Fruit fly (Drosophila melanogaster) whole organism, embryonic: ENCODE results near the gene Chmp1.

Source experiments
- Atf-2 ChIP-seq: fragments of 200-800 bp; sonication (Bioruptor generic); optimal IDR thresholded peaks from 2 replicates; lab custom pipeline; 2016; ENCODE audit warnings: missing biosample characterization, missing genetic modification characterization
- Atf3 ChIP-seq: fragments of 200-800 bp; sonication (Bioruptor generic); optimal IDR thresholded peaks from 3 replicates; lab custom pipeline; 2016; ENCODE audit warnings: missing biosample characterization, missing genetic modification characterization
- Awh ChIP-seq: fragments of 200-800 bp; sonication (Bioruptor generic); IDR thresholded peaks from 2 replicates; pipeline ENCODE4, ENCODE4 v1.3.6; 2022; ENCODE audit warnings: missing biosample characterization, missing genetic modification characterization
- C15 ChIP-seq: fragments of 200-800 bp; sonication (Bioruptor generic); IDR thresholded peaks from 3 replicates; pipeline ENCODE4 v1.3.6; 2022; ENCODE audit warnings: missing biosample characterization, missing genetic modification characterization
- CG10147 ChIP-seq: fragments of 200-800 bp; sonication (Bioruptor generic); optimal IDR thresholded peaks from 2 replicates; lab custom pipeline; 2019; ENCODE audit warnings: missing biosample characterization, mild to moderate bottlenecking, missing genetic modification characterization, moderate library complexity
- CG10274 ChIP-seq: fragments of 200-800 bp; sonication (Bioruptor generic); optimal IDR thresholded peaks from 3 replicates; lab custom pipeline; 2017; ENCODE audit warnings: missing biosample characterization, mild to moderate bottlenecking, missing genetic modification characterization
- CG11085 ChIP-seq: fragments of 200-800 bp; sonication (Bioruptor generic); IDR thresholded peaks from 2 replicates; pipeline ENCODE4 v1.3.6; 2022; ENCODE audit warnings: missing biosample characterization, missing genetic modification characterization
- CG11695 ChIP-seq: fragments of 200-800 bp; sonication (Bioruptor generic); IDR thresholded peaks from 3 replicates; pipeline ENCODE4 v1.3.6; 2022; ENCODE audit warnings: missing biosample characterization, missing genetic modification characterization
- CG13296 ChIP-seq: fragments of 200-800 bp; sonication (Bioruptor generic); optimal IDR thresholded peaks from 3 replicates; lab custom pipeline; 2018; ENCODE audit warnings: missing biosample characterization, mild to moderate bottlenecking, missing genetic modification characterization
- CG17186 ChIP-seq: fragments of 200-800 bp; sonication (Bioruptor generic); optimal IDR thresholded peaks from 3 replicates; lab custom pipeline; 2017; ENCODE audit warnings: missing biosample characterization, missing genetic modification reagents, missing genetic modification characterization
- CG2199 ChIP-seq: fragments of 200-800 bp; sonication (Bioruptor generic); IDR thresholded peaks from 3 replicates; pipeline ENCODE4 v1.3.6; 2022; ENCODE audit warnings: missing biosample characterization, missing genetic modification characterization
- CG2889 ChIP-seq: fragments of 200-800 bp; sonication (Bioruptor generic); IDR thresholded peaks from 3 replicates; pipeline ENCODE4 v1.3.6; 2022; ENCODE audit warnings: missing biosample characterization, missing genetic modification characterization
- CG8944 ChIP-seq: fragments of 200-800 bp; sonication (Bioruptor generic); optimal IDR thresholded peaks from 3 replicates; lab custom pipeline; 2016; ENCODE audit warnings: missing biosample characterization, missing genetic modification characterization
- CG9215 ChIP-seq: fragments of 200-800 bp; sonication (Bioruptor generic); IDR thresholded peaks from 2 replicates; pipeline ENCODE4 v1.3.6; 2022; ENCODE audit warnings: missing biosample characterization, missing genetic modification characterization
- CG9727 ChIP-seq: fragments of 200-800 bp; sonication (Bioruptor generic); optimal IDR thresholded peaks from 3 replicates; lab custom pipeline; 2017; ENCODE audit warnings: missing biosample characterization, mild to moderate bottlenecking, missing genetic modification characterization
- CG9932 ChIP-seq: fragments of 200-800 bp; sonication (Bioruptor generic); IDR thresholded peaks from 2 replicates; pipeline ENCODE4 v1.3.6; 2022; ENCODE audit warnings: missing biosample characterization, missing genetic modification characterization
- D19B ChIP-seq: fragments of 200-800 bp; sonication (Bioruptor generic); optimal IDR thresholded peaks from 2 replicates; lab custom pipeline; 2017; ENCODE audit warnings: missing biosample characterization, mild to moderate bottlenecking, missing genetic modification characterization
- Dref ChIP-seq: fragments of 200-800 bp; sonication (Bioruptor generic); IDR thresholded peaks from 2 replicates; pipeline ENCODE4 v1.3.6; 2022; ENCODE audit warnings: missing biosample characterization, missing genetic modification characterization
- ERR ChIP-seq: fragments of 200-800 bp; sonication (Bioruptor generic); optimal IDR thresholded peaks from 2 replicates; lab custom pipeline; 2016; ENCODE audit warnings: missing biosample characterization, missing genetic modification characterization
- Ets97D ChIP-seq: fragments of 200-800 bp; sonication (Bioruptor generic); optimal IDR thresholded peaks from 3 replicates; lab custom pipeline; 2016; ENCODE audit warnings: missing biosample characterization, missing genetic modification characterization
- Hey ChIP-seq: fragments of 200-800 bp; sonication (Bioruptor generic); optimal IDR thresholded peaks from 3 replicates; lab custom pipeline; 2018; ENCODE audit warnings: missing biosample characterization, mild to moderate bottlenecking, missing genetic modification characterization
- Hr51 ChIP-seq, 2 experiments: fragments of 200-800 bp; sonication (Bioruptor generic); optimal IDR thresholded peaks; 2 replicates in 1 of 2; 3 replicates in 1 of 2; lab custom pipeline; 2016 to 2018; ENCODE audit warnings: missing biosample characterization in 2 of 2, missing genetic modification characterization in 2 of 2, mild to moderate bottlenecking in 1 of 2, moderate library complexity in 1 of 2
- Hr78 ChIP-seq, 2 experiments: fragments of 200-800 bp in 1 of 2; fragments of >200 bp in 1 of 2; sonication (Bioruptor generic) in 1 of 2; optimal IDR thresholded peaks; 2 replicates each; lab custom pipeline; 2017 to 2019; ENCODE audit warnings: missing biosample characterization in 2 of 2, missing genetic modification characterization in 2 of 2, mild to moderate bottlenecking in 1 of 2, moderate library complexity in 1 of 2
- NC2α ChIP-seq: fragments of 200-800 bp; sonication (Bioruptor generic); optimal IDR thresholded peaks from 2 replicates; lab custom pipeline; 2016; ENCODE audit warnings: missing biosample characterization, missing genetic modification characterization
- Optix ChIP-seq: fragments of 200-800 bp; sonication (Bioruptor generic); IDR thresholded peaks from 3 replicates; pipeline ENCODE4 v1.3.6; 2022; ENCODE audit warnings: missing biosample characterization, missing genetic modification characterization
- Rfx ChIP-seq: fragments of 200-800 bp; sonication (Bioruptor generic); IDR thresholded peaks from 2 replicates; pipeline ENCODE4 v1.3.6; 2022; ENCODE audit warnings: missing biosample characterization, missing genetic modification characterization
- Sox100B ChIP-seq: fragments of 200-800 bp; sonication (Bioruptor generic); optimal IDR thresholded peaks from 3 replicates; lab custom pipeline; 2018; ENCODE audit warnings: missing biosample characterization, mild to moderate bottlenecking, missing genetic modification characterization
- ara ChIP-seq: fragments of 200-800 bp; sonication (Bioruptor generic); IDR thresholded peaks from 2 replicates; pipeline ENCODE4 v1.3.6; 2022; ENCODE audit warnings: missing biosample characterization, missing genetic modification characterization
- bcd ChIP-seq: fragments of 200-800 bp; sonication (Bioruptor generic); optimal IDR thresholded peaks from 2 replicates; lab custom pipeline; 2017; ENCODE audit warnings: missing biosample characterization, mild to moderate bottlenecking, missing genetic modification characterization
- bigmax ChIP-seq: fragments of 200-800 bp; sonication (Bioruptor generic); optimal IDR thresholded peaks from 2 replicates; lab custom pipeline; 2018; ENCODE audit warnings: missing biosample characterization, mild to moderate bottlenecking, missing genetic modification characterization
- bsh ChIP-seq, 2 experiments: fragments of 200-800 bp; sonication (Bioruptor generic); optimal IDR thresholded peaks; 2 replicates each; lab custom pipeline; 2017 to 2018; ENCODE audit warnings: mild to moderate bottlenecking in 2 of 2, missing biosample characterization in 2 of 2, missing genetic modification characterization in 2 of 2, moderate library complexity in 1 of 2
- cad ChIP-seq: fragments of >200 bp; optimal IDR thresholded peaks from 2 replicates; lab custom pipeline; 2017; ENCODE audit warnings: missing biosample characterization, missing genetic modification characterization
- ci ChIP-seq: fragments of 200-800 bp; sonication (Bioruptor generic); IDR thresholded peaks from 3 replicates; pipeline ENCODE4 v1.3.6; 2022; ENCODE audit warnings: missing biosample characterization, missing genetic modification characterization
- cwo ChIP-seq: fragments of 200-800 bp; sonication (Bioruptor generic); optimal IDR thresholded peaks from 3 replicates; lab custom pipeline; 2017; ENCODE audit warnings: missing biosample characterization, missing genetic modification characterization, mild to moderate bottlenecking, moderate library complexity, missing genetic modification reagents
- dmrt11E ChIP-seq: fragments of 200-800 bp; sonication (Bioruptor generic); optimal IDR thresholded peaks from 3 replicates; lab custom pipeline; 2018; ENCODE audit warnings: missing biosample characterization, mild to moderate bottlenecking, missing genetic modification characterization, moderate library complexity
- ewg ChIP-seq: fragments of 200-800 bp; sonication (Bioruptor generic); optimal IDR thresholded peaks from 3 replicates; lab custom pipeline; 2017; ENCODE audit warnings: mild to moderate bottlenecking, missing biosample characterization, missing genetic modification reagents, missing genetic modification characterization
- gcm2 ChIP-seq: fragments of 200-800 bp; sonication (Bioruptor generic); optimal IDR thresholded peaks from 2 replicates; lab custom pipeline; 2016; ENCODE audit warnings: missing biosample characterization, missing genetic modification characterization
- gsb ChIP-seq: fragments of 200-800 bp; sonication (Bioruptor generic); IDR thresholded peaks from 2 replicates; pipeline ENCODE4 v1.3.6; 2022; ENCODE audit warnings: missing biosample characterization, missing genetic modification characterization
- gsb-n ChIP-seq: fragments of 200-800 bp; sonication (Bioruptor generic); optimal IDR thresholded peaks from 3 replicates; lab custom pipeline; 2018; ENCODE audit warnings: missing biosample characterization, mild to moderate bottlenecking, missing genetic modification characterization
- hbn ChIP-seq: fragments of 200-800 bp; sonication (Bioruptor generic); IDR thresholded peaks from 2 replicates; pipeline ENCODE4 v1.3.6; 2022; ENCODE audit warnings: missing biosample characterization, missing genetic modification characterization; ENCODE audit not compliant: partially characterized antibody
- kay ChIP-seq: fragments of 200-800 bp; sonication (Bioruptor generic); optimal IDR thresholded peaks from 2 replicates; lab custom pipeline; 2016; ENCODE audit warnings: missing biosample characterization, missing genetic modification characterization
- kni ChIP-seq: fragments of 200-800 bp; sonication (Bioruptor generic); optimal IDR thresholded peaks from 3 replicates; lab custom pipeline; 2017; ENCODE audit warnings: mild to moderate bottlenecking, missing biosample characterization, missing genetic modification reagents, missing genetic modification characterization
- sc ChIP-seq, 3 experiments: fragments of >200 bp in 2 of 3; fragments of 200-800 bp in 1 of 3; sonication (Bioruptor generic) in 1 of 3; optimal IDR thresholded peaks; 2 replicates in 2 of 3; 3 replicates in 1 of 3; lab custom pipeline; 2017; ENCODE audit warnings: mild to moderate bottlenecking in 1 of 3, missing biosample characterization in 1 of 3, missing genetic modification characterization in 1 of 3, missing genetic modification reagents in 1 of 3
- shn ChIP-seq: fragments of 200-800 bp; sonication (Bioruptor generic); optimal IDR thresholded peaks from 3 replicates; lab custom pipeline; 2016; ENCODE audit warnings: missing biosample characterization, missing genetic modification characterization
- sna ChIP-seq: fragments of 200-800 bp; sonication (Bioruptor generic); IDR thresholded peaks from 2 replicates; pipeline ENCODE4 v1.3.6; 2022; ENCODE audit warnings: missing biosample characterization, missing genetic modification characterization; ENCODE audit not compliant: partially characterized antibody
- tll ChIP-seq, 2 experiments: fragments of 200-800 bp in 1 of 2; fragments of >200 bp in 1 of 2; sonication (Bioruptor generic) in 1 of 2; optimal IDR thresholded peaks; 2 replicates each; lab custom pipeline; 2017 to 2019; ENCODE audit warnings: missing biosample characterization in 2 of 2, missing genetic modification characterization in 2 of 2, mild to moderate bottlenecking in 1 of 2, moderate library complexity in 1 of 2
- vvl ChIP-seq: fragments of 200-800 bp; sonication (Bioruptor generic); IDR thresholded peaks from 2 replicates; pipeline ENCODE4 v1.3.6; 2022; ENCODE audit warnings: missing biosample characterization, missing genetic modification characterization

The Chmp1 gene

DNA sequence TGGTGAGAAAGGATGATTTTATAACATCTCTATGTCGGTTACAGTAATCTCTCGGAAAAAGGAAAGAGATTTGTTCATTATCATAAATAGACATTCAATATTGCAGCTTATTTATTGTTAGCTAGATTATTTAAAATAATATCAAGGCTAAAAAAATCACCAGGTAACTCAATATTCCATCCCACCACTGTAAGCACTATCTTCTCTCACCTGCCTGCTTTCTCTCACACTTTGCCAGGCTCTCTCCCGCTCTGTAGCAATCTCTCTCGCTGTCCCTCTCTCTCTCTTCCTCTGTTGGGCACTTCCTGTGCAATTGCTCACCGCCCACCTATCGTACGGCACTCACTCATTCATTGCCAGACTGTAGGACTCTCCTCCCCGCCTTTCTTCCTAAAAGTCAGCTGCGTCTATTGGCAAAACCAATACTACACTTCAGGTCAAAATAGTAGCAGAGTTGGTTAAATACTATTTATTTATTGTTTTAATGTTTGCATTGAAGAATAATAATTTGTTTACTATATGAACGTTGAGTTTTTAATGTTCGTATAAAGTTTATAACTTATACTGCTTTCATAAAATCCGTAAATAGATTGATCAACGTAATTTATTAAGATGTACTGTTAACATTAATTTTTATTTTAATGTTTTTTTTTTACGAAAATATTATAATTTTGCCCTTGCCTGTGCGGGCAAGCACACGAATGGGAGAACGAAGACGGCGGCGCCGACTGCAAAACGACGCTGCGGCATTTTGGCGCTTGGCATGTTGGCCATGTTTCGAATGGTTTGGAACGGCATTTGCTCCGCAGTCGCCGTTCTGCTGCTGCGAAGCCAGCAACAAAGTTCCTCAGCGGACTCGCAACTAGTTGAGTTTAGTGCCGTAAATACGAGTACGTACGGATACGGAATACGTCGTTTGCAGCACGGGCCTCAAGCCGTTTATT is 43.0 kb downstream of the Chmp1 start (continued):
- TF ChIP-seq ERR (GFP tag; lab: Kevin White, UChicago) (peak; percentile 88), Rfx (GFP tag; lab: Robert Waterston, UW) (peak; percentile 99), CG10274 (GFP tag; lab: Kevin White, UChicago) (peak; percentile 68), ci (peak; percentile 98), CG9932 (GFP tag; lab: Robert Waterston, UW) (peak; percentile 99), Atf-2 (peak; percentile 87), CG9727 (GFP tag; lab: Kevin White, UChicago) (peak; percentile 91), CG11085 (GFP tag; lab: Robert Waterston, UW) (peak; percentile 97), gsb-n (tag; lab: Kevin White, UChicago) (peak; percentile 74), Dref (GFP tag; lab: Robert Waterston, UW) (no peak; the same call in 1 of the 2 replicates), ewg (GFP tag; lab: Kevin White, UChicago) (peak; percentile 86), gcm2 (GFP tag; lab: Kevin White, UChicago) (peak; percentile 92), CG8944 (GFP tag; lab: Kevin White, UChicago) (peak; percentile 91), bigmax (no peak), CG2199 (peak; percentile 95), CG2889 (GFP tag; lab: Robert Waterston, UW) (peak; percentile 97), bsh (GFP tag; optimal IDR thresholded peaks at IDR 0.05; lab: Kevin White, UChicago) (peak; percentile 73 to 85), cwo (GFP tag; lab: Kevin White, UChicago) (peak; percentile 90), CG17186 (peak; percentile 35), Awh (GFP tag; lab: Robert Waterston, UW) (peak; percentile 96), Sox100B (GFP tag; lab: Kevin White, UChicago) (peak; percentile 94), Ets97D (GFP tag; lab: Kevin White, UChicago) (peak; percentile 79), sna (GFP tag; lab: Robert Waterston, UW) (no peak), bcd (GFP tag; lab: Kevin White, UChicago) (peak; percentile 92), sc (optimal IDR thresholded peaks at IDR 0.05; lab: Kevin White, UChicago) (no peak), sc (GFP tag; optimal IDR thresholded peaks at IDR 0.05; lab: Kevin White, UChicago) (peak; percentile 63), ara (GFP tag; lab: Robert Waterston, UW) (peak; percentile 95), vvl (peak; percentile 99), Atf3 (peak; percentile 81), CG9215 (GFP tag; lab: Robert Waterston, UW) (peak; percentile 96), Optix (no peak), shn (GFP tag; lab: Kevin White, UChicago) (peak; percentile 91), cad (GFP tag; lab: Kevin White, UChicago) (no peak), dmrt11E (tag; lab: Kevin White, UChicago) (peak; percentile 61), Hr51 (GFP tag; optimal IDR thresholded peaks at IDR 0.05; lab: Kevin White, UChicago) (peak; percentile 85 to 97), CG11695 (GFP tag; lab: Robert Waterston, UW) (peak; percentile 96), hbn (GFP tag; lab: Robert Waterston, UW) (no peak), C15 (GFP tag; lab: Robert Waterston, UW) (peak; percentile 96), Hey (tag; lab: Kevin White, UChicago) (peak; percentile 74), NC2α (peak; percentile 82), CG13296 (peak; percentile 94), D19B (GFP tag; lab: Kevin White, UChicago) (peak; percentile 86), Hr78 (GFP tag; optimal IDR thresholded peaks at IDR 0.05; lab: Kevin White, UChicago) (peak in 1 of 2 experiments; percentile 86), kni (peak; percentile 29), tll (GFP tag; optimal IDR thresholded peaks at IDR 0.05; lab: Kevin White, UChicago) (no peak), kay (GFP tag; lab: Kevin White, UChicago) (peak; percentile 87), gsb (GFP tag; lab: Robert Waterston, UW) (peak; percentile 96), CG10147 (GFP tag; lab: Kevin White, UChicago) (peak; percentile 94)
